Fruit fly (Drosophila melanogaster): Measurements from ENCODE around the gene GMF.
A peak's percentile ranks its signal among the peaks of the same experiment; 100 is the strongest.

Gene GMF

DNA sequence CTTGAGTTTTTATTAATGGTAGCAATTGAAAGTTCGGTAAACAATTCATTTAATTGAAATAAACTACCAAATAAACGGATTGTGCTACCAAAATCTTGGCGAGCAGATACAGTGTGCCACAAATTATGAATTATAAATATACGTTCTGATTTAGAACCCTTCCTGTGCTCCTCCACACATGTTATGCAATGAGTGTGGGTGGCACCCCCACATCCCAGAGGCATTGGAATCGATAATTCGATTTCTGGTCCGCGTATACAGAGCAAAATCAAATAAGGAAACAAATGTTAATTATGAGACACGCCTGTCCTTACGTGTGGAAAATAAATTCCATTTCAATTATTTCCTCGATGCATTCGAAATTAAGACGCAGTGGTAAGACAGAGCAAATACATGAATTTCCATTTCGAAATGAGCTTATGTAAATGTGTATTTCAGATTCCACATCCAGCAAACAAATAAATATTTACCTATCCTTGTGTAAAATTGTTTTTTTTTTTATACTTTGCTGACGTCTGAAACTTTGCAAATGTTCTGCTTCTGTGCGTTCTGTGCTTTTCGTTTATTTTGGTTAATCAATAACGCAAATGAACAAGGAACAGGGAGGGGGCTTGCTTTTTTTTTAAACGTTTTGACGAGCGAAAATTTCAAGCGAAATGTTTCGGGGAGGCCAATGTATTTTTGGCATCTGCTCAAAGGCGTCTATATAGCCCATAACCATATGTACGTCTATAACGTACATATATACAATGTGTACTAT, 19.3 kb upstream of the GMF start:
- TF ChIP-seq CG17801 (GFP tag; optimal IDR thresholded peaks at IDR 0.05; ENCODE audit: partially characterized antibody): no peak

DNA sequence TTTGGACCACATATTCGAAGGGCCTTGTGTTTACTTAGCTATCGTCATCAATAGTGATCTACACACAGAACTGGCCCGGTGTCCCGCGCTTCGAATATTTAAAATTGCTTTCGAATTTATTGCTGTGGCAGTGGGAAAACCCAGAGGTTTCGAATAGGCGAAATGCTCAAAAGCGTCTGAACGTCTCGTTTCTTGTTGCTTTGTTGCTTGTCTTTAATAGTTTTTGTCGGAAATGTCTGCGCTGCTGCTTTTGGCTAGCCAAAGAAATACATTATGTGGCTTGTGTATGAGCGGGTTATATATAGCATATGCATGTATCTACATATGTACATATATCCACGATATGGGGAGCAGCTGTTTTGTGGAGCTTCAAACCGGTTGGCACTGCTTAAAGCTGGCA, 18.5 kb upstream of the GMF start:
- no peak for TF ChIP-seq CG17801 (GFP tag; optimal IDR thresholded peaks at IDR 0.05; ENCODE audit: partially characterized antibody)

DNA sequence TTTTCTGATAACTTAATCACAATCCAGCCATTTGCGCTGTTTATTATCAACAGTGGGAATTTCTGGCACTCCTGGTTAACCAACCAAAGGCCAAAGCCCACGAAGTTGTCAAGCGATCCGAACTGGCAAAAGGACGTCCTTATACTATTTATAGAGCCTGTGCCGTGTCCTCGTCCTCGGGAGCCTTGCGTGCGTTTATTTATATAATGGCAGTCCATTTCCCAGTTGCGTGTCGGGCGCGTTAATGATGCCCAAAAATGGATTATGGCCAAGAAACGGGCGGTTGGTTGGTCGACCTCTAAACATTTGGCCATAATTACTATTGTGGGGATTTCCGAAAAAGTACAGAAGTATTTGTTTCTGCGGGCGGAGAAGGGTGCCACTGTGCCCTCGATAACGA, 17.7 kb upstream of the GMF start:
- TF ChIP-seq CG17801 (GFP tag; optimal IDR thresholded peaks at IDR 0.05; ENCODE audit: partially characterized antibody): no peak

DNA sequence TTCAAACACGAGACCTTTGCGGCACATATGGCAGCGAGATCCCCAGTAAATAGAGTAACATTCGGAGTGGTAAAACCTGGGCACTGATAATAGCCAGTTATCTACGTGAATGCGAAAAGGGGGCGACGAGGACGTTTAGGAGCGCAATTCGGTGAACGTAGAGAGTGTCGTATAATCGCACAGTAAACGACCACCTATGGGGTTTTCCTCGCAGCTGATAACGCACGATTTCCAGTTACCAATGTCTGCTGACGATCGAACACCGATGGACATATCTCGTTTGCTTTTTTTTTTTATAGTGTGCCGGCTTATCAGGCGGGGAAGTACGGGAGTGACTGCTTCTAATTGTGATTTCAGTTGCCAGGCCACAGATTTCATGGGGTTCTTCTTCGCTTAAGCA, 17.0 kb upstream of the GMF start:
- TF ChIP-seq CG17801 (GFP tag; optimal IDR thresholded peaks at IDR 0.05; ENCODE audit: partially characterized antibody): no peak

DNA sequence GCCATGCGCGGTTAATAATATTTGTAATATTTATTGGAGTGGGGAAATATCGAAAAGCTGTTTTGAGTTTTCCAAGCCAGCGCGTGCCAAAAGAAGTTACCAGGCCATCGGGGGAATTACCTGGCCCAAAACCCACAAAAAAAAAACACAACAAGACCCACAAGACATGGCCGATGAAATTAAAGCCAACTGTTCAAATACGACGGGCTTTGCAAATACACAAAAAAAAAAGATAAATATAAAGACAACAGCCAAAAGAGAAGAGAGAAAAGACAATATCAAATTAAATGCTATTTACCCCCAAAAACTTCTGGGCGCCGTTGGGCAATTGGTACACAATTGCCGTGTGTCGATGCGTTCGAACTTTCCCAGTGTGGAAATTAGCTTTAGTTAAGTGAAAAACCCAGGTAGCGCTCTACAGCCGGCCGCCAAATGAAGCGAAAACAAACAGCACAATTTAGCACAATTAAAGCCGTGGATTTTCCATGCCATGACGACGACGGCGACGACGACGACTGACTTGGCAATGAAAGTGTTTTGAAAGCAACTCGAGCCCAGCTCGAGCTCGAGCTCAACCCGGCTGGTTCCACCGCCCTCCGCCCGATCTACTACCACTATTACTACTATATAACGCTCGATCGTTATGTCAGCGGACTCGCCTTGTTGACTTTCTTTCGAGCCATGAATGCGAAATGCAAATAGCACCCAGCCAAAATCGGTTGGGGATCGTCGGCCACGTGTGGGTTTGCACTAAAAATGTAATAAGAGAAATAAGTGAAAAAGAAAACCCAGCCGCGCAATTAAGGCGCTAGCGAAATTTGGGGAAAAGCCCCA, 15.2 kb upstream of the GMF start:
- no peak for TF ChIP-seq CG17801 (GFP tag; optimal IDR thresholded peaks at IDR 0.05; ENCODE audit: partially characterized antibody)

DNA sequence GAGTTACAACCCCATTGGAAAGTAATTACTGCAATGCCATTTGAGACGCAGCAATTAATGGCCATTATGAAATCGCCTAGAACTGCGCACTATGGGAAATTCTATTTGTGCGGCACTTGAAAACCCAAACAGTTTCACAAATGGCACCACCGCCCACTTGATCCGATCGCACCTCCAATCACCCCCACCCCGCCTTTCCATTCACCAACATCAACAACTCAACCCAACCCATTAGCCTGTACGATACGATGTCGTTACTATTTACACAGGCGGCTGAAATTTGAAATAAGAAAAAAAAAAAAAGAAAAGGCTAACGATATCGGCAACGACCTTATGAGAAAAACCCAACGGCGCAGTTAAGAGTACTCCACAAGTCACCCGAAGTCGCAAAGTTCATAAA, 14.4 kb upstream of the GMF start:
- no peak for TF ChIP-seq CG17801 (GFP tag; optimal IDR thresholded peaks at IDR 0.05; ENCODE audit: partially characterized antibody)

DNA sequence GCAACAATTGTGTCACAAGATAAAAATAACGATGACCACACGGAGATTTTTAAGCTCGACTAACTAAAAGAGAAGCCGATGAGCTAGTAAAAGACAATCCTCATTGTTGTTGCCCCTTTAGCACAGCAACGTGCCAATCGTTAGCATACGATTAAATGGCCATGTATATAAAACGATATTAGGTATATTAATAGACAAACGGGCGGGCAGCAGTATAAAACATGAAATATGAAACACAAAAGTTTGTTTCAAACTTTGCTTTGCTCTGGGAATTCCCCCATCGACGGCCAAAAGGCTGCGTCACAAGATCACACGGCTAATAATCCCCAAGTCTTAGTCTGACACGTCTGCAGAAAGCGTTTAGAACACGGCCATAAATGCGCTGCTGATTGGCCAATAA, 13.7 kb upstream of the GMF start:
- TF ChIP-seq CG17801 (GFP tag; optimal IDR thresholded peaks at IDR 0.05; ENCODE audit: partially characterized antibody): no peak

DNA sequence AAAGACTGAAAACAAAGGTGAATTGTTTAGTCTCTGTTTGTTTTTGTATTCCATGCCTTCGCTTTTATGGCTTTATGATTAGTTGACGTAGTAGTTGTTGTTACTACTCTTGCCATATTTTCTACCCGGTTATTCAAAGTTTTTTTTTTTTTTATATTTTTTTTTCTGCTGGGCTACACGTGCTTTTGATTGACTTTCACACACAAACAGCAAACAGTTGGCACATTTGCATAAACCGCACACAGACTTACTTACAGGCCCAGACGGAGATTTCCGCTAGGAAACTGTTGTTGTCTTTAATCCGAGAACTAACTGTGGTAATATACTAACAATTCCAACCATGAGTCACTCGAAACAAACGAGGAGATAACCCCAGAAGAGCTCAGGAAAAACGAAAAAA, 13.1 kb upstream of the GMF start:
- TF ChIP-seq CG17801 (GFP tag; optimal IDR thresholded peaks at IDR 0.05; ENCODE audit: partially characterized antibody): no peak

DNA sequence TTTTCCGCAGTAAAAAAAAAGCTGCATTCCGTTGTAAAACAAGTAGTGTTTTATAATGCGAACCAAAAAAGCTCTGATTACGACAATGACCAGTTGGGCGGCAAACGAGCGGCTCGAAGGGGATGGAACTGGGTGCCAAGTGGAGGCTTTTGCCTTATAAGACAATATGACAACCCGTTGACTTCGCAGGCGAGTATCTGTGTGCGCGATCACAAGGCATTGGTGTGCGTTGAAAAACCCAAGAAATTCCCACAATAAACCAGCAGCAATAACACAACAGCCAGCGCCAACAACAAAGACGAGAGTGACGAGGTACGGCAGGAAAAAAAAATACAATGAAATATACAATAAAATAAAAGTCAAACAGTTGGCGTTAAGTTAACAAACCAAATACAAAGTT, 12.3 kb upstream of the GMF start:
- peak; percentile 71 for TF ChIP-seq CG17801 (GFP tag; optimal IDR thresholded peaks at IDR 0.05; ENCODE audit: partially characterized antibody)

DNA sequence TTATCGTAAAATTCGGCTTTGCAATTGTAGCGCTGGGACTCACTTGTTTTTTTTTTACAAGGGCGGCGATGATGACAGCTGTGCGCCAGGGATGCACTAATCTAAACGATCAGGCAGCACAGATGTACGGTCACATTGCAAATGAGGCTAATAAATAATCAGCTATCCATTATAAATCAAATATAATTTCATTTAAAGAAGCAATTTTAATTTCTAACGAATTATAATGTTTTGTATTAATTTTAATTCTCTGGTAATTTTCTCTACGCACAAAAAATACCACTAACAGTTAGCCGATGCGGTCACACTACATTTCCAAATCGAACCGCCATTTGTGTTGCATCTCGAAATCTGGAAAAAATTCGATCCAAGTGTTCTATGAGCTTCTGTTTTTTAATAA, 7.9 kb upstream of the GMF start, which contains the start of the genes cni and fzy:
Gene cni (minus strand): TSS at position 79 of the 400 bp plus-strand sequence.
Gene fzy (plus strand): TSS at position 309 of the 400 bp plus-strand sequence.
- peak; percentile 23 for TF ChIP-seq CG17801 (GFP tag; optimal IDR thresholded peaks at IDR 0.05; ENCODE audit: partially characterized antibody)

DNA sequence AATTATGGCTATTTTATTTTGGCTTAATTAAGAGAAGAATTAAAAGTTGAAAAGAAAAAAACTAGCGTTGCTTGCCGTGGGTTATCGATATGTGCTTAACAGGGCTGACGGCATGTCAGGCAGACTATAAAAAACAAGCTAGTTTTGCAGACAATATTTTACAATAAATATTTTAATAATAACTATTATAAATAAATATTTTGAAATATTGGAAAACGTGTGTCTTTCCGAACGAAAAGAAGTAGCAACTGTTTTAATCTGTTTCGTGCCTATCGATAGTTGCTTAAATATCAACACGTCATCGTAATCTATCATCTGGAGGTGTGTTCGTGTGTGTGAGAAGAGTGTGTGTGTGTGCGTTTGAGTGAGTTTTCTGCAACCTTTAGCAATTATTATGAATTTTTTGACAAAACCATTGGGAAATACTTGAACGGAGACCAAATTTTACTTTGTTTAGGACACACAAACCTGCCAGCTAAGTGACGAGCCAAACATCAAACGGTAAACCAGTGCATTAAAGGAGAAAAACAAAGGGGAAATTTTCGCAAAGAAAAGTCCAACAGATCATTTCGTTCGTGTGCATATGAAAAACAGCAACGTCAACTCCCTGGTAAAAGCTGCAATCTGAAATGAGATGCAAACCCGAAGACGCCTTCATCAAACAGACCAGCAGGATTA, 4.4 kb upstream of the GMF start, which contains the start of the genes CG5861 and Syx5:
Gene CG5861 (minus strand): TSS at position 273 of the 678 bp plus-strand sequence.
Gene Syx5 (plus strand): TSS at position 321 of the 678 bp plus-strand sequence.
- TF ChIP-seq CG17801 (GFP tag; optimal IDR thresholded peaks at IDR 0.05; ENCODE audit: partially characterized antibody): peak; percentile 84

DNA sequence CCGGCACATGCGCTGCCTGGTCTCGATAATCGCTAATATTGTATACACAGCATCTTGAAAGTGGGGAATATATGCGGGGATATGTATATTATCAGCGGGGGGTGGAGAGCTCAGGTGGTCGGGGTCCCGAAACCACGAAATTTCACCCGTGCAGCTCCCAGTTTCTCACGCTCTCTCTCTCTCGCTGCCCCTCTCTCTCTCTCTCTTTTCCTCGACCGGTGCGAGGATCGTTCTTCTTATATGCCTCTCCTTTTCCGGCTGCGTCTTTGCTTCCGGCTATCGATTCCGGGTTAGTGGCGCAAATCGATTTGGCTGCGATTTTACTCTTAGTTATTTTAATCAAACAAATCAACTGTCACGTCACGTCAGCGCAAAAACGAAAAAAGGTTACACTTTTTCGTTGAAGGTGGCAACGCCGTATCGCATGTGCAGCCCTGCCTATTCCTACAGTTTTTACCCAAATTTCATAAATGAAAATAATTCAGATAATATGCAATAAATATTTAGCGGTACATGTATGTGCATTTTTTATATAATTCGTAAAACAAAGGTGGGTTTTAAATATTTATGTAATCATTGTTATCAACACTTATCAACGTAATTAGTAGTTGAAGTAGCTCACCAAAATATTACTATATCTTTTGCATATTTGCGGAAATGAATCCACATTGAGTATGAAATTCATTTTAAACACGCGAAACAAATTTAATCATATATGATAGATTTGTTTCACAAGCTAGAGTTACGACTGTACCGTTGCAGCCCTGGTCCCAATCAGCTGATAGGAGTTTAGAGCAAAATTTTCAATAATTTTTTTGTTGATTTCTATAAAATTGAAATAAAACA, 3.1 kb downstream of the GMF start, which contains the start of the genes heix and CG17328:
Gene heix (minus strand): TSS at position 393 of the 846 bp plus-strand sequence.
Gene CG17328 (plus strand): TSS at position 478 of the 846 bp plus-strand sequence.
- peak; percentile 55 for TF ChIP-seq CG17801 (GFP tag; optimal IDR thresholded peaks at IDR 0.05; ENCODE audit: partially characterized antibody)

DNA sequence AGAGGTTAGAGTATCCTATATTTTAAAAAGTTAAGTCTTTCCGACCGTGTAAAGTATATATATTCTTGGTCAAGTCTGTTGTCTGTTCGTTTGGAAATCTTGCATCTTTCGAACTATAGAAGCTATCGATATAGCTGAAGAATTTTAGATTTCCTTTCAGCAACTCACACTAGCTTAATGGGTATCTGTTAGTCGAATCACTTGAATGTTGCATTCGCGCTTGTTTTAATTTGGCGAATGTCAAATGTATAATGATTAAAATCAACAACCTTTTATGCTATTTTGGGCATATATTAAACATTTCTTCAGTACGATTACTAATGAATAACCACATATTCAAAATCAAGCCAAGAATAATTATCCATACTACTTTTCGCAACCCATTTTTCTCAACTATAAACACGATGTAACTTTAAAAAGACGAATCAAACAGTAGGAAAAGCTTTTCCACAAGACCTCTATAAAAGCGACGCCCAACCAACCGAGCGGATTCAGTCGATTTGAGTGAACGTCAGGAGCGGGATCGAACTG, 9.0 kb downstream of the GMF start, which contains the start of gene Cyp303a1:
Gene Cyp303a1 (plus strand): TSS at position 481 of the 531 bp plus-strand sequence.
- TF ChIP-seq CG17801 (GFP tag; optimal IDR thresholded peaks at IDR 0.05; ENCODE audit: partially characterized antibody): no peak

DNA sequence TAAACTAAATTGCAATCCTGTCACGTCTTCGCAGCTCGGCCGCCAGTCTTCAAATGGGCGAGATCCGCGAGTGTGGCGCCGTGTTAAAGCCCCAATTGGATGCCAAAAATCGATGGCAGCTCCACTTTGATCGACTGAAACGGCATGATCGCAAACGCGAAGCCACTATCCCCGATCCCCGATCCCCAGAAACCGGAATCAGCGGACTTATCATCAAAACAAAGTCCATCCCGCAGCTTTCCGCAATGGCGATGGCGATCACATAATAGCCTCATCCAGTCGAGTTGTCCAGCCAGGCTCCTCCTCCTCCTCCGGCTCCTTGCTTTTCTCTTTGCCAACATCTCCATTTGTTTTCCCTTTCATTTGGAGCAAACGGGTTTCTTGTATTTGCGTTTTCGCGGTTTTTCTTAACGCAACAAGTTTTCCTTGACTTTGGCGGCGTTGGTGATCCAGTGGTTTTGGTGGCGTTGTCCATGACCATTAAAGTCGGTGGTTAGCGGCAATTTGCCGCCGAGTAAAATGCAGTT, 9.7 kb downstream of the GMF start, which contains the start of gene CG13258:
Gene CG13258 (minus strand): TSS at position 51 of the 527 bp plus-strand sequence.
- TF ChIP-seq CG17801 (GFP tag; optimal IDR thresholded peaks at IDR 0.05; ENCODE audit: partially characterized antibody): no peak

Measured in ovary, adult (tissue).